Worm (Caenorhabditis elegans): ENCODE results near the gene akt-2.
A peak's percentile ranks its signal among the peaks of the same experiment; 100 is the strongest.

Gene akt-2

ce11 chrX:14131476-14131875 is 16.0 kb upstream of the akt-2 start:
- TF ChIP-seq aha-1 (tag) (peak; percentile 90), egl-27 (tag; optimal IDR thresholded peaks at IDR 0.05) (no peak), hif-1 (tag; optimal IDR thresholded peaks at IDR 0.05) (no peak), gei-8 (GFP tag; optimal IDR thresholded peaks at IDR 0.05) (no peak)

- TF ChIP-seq cey-2 (tag; optimal IDR thresholded peaks at IDR 0.05; ENCODE audit: borderline replicate concordance, insufficient read depth) (no peak), unc-62 (GFP tag; optimal IDR thresholded peaks at IDR 0.05 in 1 of 2) (peak in 1 of 2 experiments; percentile 62), unc-62 (tag; optimal IDR thresholded peaks at IDR 0.05) (no peak), hlh-30 (tag; optimal IDR thresholded peaks at IDR 0.05; ENCODE audit: insufficient read depth) (no peak), jun-1 (tag; optimal IDR thresholded peaks at IDR 0.05) (no peak)
Observed at ce11 chrX:14132677-14133076, 14.8 kb upstream of the akt-2 start.

ce11 chrX:14134244-14134643 is 13.3 kb upstream of the akt-2 start, which contains the start of gene F28H6.8:
Gene F28H6.8 (minus strand): TSS chrX:14134344.
- TF ChIP-seq unc-62 (GFP tag; optimal IDR thresholded peaks at IDR 0.05 in 1 of 2) (peak in 1 of 2 experiments; percentile 71), unc-62 (tag; optimal IDR thresholded peaks at IDR 0.05) (no peak), nhr-41 (GFP tag; IDR thresholded peaks at IDR 0.05) (no peak)

ce11 chrX:14134883-14135282 is 12.6 kb upstream of the akt-2 start:
- peak; percentile 42; the same call in 1 of the 2 replicates for TF ChIP-seq tra-1 (GFP tag; IDR thresholded peaks at IDR 0.05)
- peak; percentile 71; the same call in 1 of the 2 replicates for TF ChIP-seq egl-43 (GFP tag; IDR thresholded peaks at IDR 0.05)
- 0 out of 2 replicates have a peak, but pooled peaks have one; percentile 10 for TF ChIP-seq D1046.2 (GFP tag; IDR thresholded peaks at IDR 0.05)
- TF ChIP-seq lin-1 (GFP tag; IDR thresholded peaks at IDR 0.05), result peak; percentile 74; the same call in 1 of the 2 replicates
- peak; percentile 74 for TF ChIP-seq daf-19 (GFP tag; conservative IDR thresholded peaks at IDR 0.05)
- TF ChIP-seq aha-1 (tag), result peak; percentile 9
- TF ChIP-seq mep-1 (tag; optimal IDR thresholded peaks at IDR 0.05), result peak; percentile 51
- no peak for TF ChIP-seq php-3 (GFP tag; IDR thresholded peaks at IDR 0.05)
- peak; percentile 39 for TF ChIP-seq dmd-6 (GFP tag; IDR thresholded peaks at IDR 0.05)
- TF ChIP-seq hmg-1.1 (GFP tag; IDR thresholded peaks at IDR 0.05), result peak; percentile 52; the same call in 1 of the 2 replicates
- TF ChIP-seq snpc-1.2 (GFP tag; IDR thresholded peaks at IDR 0.05), result peak; percentile 81
- peak; percentile 81 for TF ChIP-seq lim-7 (GFP tag; IDR thresholded peaks at IDR 0.05)
- TF ChIP-seq vab-7 (GFP tag; IDR thresholded peaks at IDR 0.05), result peak; percentile 68; the same call in 1 of the 2 replicates
- TF ChIP-seq spr-3 (GFP tag; optimal IDR thresholded peaks at IDR 0.05), result no peak
- TF ChIP-seq pqm-1 (tag; optimal IDR thresholded peaks at IDR 0.05), result no peak
- TF ChIP-seq ceh-20 (GFP tag; IDR thresholded peaks at IDR 0.05), result 0 out of 2 replicates have a peak, but pooled peaks have one; percentile 27
- TF ChIP-seq mes-2 (tag; optimal IDR thresholded peaks at IDR 0.05; ENCODE audit: poor library complexity, severe bottlenecking), result peak; percentile 54
- peak; percentile 60 for TF ChIP-seq lin-38 (GFP tag; IDR thresholded peaks at IDR 0.05)
- no peak for TF ChIP-seq nhr-41 (GFP tag; IDR thresholded peaks at IDR 0.05)
- TF ChIP-seq duxl-1 (tag; optimal IDR thresholded peaks at IDR 0.05; ENCODE audit: poor library complexity), result peak; percentile 39
- peak; percentile 65; the same call in 1 of the 2 replicates for TF ChIP-seq dmd-8 (GFP tag; IDR thresholded peaks at IDR 0.05)
- no peak for TF ChIP-seq Y75B8A.6 (GFP tag; IDR thresholded peaks at IDR 0.05)
- no peak for TF ChIP-seq ceh-32 (tag; optimal IDR thresholded peaks at IDR 0.05; ENCODE audit: poor library complexity)
- TF ChIP-seq arid-1 (GFP tag; conservative IDR thresholded peaks at IDR 0.05), result 0 out of 2 replicates have a peak, but pooled peaks have one; percentile 31
- no peak for TF ChIP-seq nhr-11 (tag; optimal IDR thresholded peaks at IDR 0.05)
- TF ChIP-seq Y48G9A.11 (GFP tag; IDR thresholded peaks at IDR 0.05), result peak; percentile 56; the same call in 1 of the 2 replicates
- TF ChIP-seq dve-1 (tag; optimal IDR thresholded peaks at IDR 0.05; ENCODE audit: insufficient read depth), result peak; percentile 49
- no peak for TF ChIP-seq zfp-2 (tag; optimal IDR thresholded peaks at IDR 0.05)
- peak; percentile 47; the same call in 1 of the 2 replicates for TF ChIP-seq T26A8.4 (GFP tag; IDR thresholded peaks at IDR 0.05)
- no peak for TF ChIP-seq lin-13 (GFP tag; optimal IDR thresholded peaks at IDR 0.05)
- 0 out of 2 replicates have a peak, but pooled peaks have one; percentile 46 for TF ChIP-seq mdt-29 (GFP tag; IDR thresholded peaks at IDR 0.05)
- peak in 1 of 2 experiments; percentile 29 for TF ChIP-seq daf-16 (GFP tag; optimal IDR thresholded peaks at IDR 0.05)
- peak; percentile 51 for TF ChIP-seq daf-16 (tag; optimal IDR thresholded peaks at IDR 0.05)
- peak; percentile 54; the same call in 1 of the 2 replicates for TF ChIP-seq pha-4 (GFP tag; IDR thresholded peaks at IDR 0.05)
- no peak for TF ChIP-seq pha-4 (tag; optimal IDR thresholded peaks at IDR 0.05)
